Fruit fly (Drosophila melanogaster) whole organism, adult: ENCODE data around the gene bou.

Experiments used
- CG1620 ChIP-seq: fragments of 200-800 bp; sonication (Bioruptor generic); optimal IDR thresholded peaks from 2 replicates; lab custom pipeline; 2016; ENCODE audit warnings: missing biosample characterization, missing genetic modification characterization
- Crg-1 ChIP-seq: fragments of 200-800 bp; sonication (Bioruptor generic); optimal IDR thresholded peaks from 2 replicates; lab custom pipeline; 2016; ENCODE audit warnings: missing biosample characterization, missing genetic modification characterization
- bab1 ChIP-seq: fragments of 200-800 bp; sonication (Bioruptor generic); optimal IDR thresholded peaks from 3 replicates; lab custom pipeline; 2019; ENCODE audit warnings: missing biosample characterization, mild to moderate bottlenecking, missing genetic modification characterization, moderate library complexity

dm6 chrX:6996965-6997652, 10.8 kb downstream of the bou start:
- TF ChIP-seq bab1 (GFP tag; lab: Kevin White, UChicago) (no peak), Crg-1 (no peak), CG1620 (GFP tag; lab: Kevin White, UChicago) (no peak)
